Worm (Caenorhabditis elegans): ENCODE data around the gene Y69H2.15.

- TF ChIP-seq R02D3.7 (tag; optimal IDR thresholded peaks at IDR 0.05) = no peak
- no peak for TF ChIP-seq nhr-237 (tag; optimal IDR thresholded peaks at IDR 0.05)
- no peak for TF ChIP-seq nhr-25 (tag; optimal IDR thresholded peaks at IDR 0.05; ENCODE audit: borderline replicate concordance, insufficient read depth)
- TF ChIP-seq lin-13 (GFP tag; optimal IDR thresholded peaks at IDR 0.05) = no peak
- no peak for TF ChIP-seq lin-39 (tag; optimal IDR thresholded peaks at IDR 0.05)
These were observed 30.4 kb downstream of the Y69H2.15 start for ce11 chrV:18596240-18596639.
